Worm (Caenorhabditis elegans): ENCODE results near the gene rab-6.1.

Gene rab-6.1

ce11 chrIII:8983811-8984210 lies 21.9 kb downstream of the rab-6.1 start (continued):
- TF ChIP-seq pha-4 (GFP tag; IDR thresholded peaks at IDR 0.05) (no peak), pha-4 (tag; optimal IDR thresholded peaks at IDR 0.05) (no peak), vab-7 (GFP tag; IDR thresholded peaks at IDR 0.05) (no peak), spr-3 (GFP tag; optimal IDR thresholded peaks at IDR 0.05) (no peak), dmd-9 (GFP tag; IDR thresholded peaks at IDR 0.05) (no peak), nhr-77 (tag; optimal IDR thresholded peaks at IDR 0.05) (peak; percentile 33), ztf-11 (tag; optimal IDR thresholded peaks at IDR 0.05) (no peak), gei-8 (GFP tag; optimal IDR thresholded peaks at IDR 0.05) (no peak), dve-1 (tag; optimal IDR thresholded peaks at IDR 0.05; ENCODE audit: insufficient read depth) (peak; percentile 62), hlh-30 (tag; optimal IDR thresholded peaks at IDR 0.05; ENCODE audit: insufficient read depth) (peak; percentile 92), nhr-10 (tag; optimal IDR thresholded peaks at IDR 0.05) (peak; percentile 6), F10B5.3 (tag; optimal IDR thresholded peaks at IDR 0.05) (no peak), pqm-1 (tag; optimal IDR thresholded peaks at IDR 0.05) (no peak), nhr-11 (tag; optimal IDR thresholded peaks at IDR 0.05) (no peak), ces-1 (GFP tag; optimal IDR thresholded peaks at IDR 0.05) (no peak), attf-4 (tag; optimal IDR thresholded peaks at IDR 0.05) (no peak), nhr-48 (tag; optimal IDR thresholded peaks at IDR 0.05) (peak; percentile 27), lim-7 (GFP tag; IDR thresholded peaks at IDR 0.05) (no peak), ceh-82 (tag; optimal IDR thresholded peaks at IDR 0.05) (no peak), lin-38 (GFP tag; IDR thresholded peaks at IDR 0.05) (no peak), nhr-28 (tag; optimal IDR thresholded peaks at IDR 0.05) (peak; percentile 80), mdl-1 (tag; optimal IDR thresholded peaks at IDR 0.05) (peak; percentile 53 to 95), egl-43 (GFP tag; IDR thresholded peaks at IDR 0.05) (no peak), nhr-102 (tag; optimal IDR thresholded peaks at IDR 0.05) (no peak), ztf-7 (tag; optimal IDR thresholded peaks at IDR 0.05) (peak; percentile 7), tra-1 (GFP tag; IDR thresholded peaks at IDR 0.05) (0 out of 2 replicates have a peak, but pooled peaks have one; percentile 39), ama-1 (optimal IDR thresholded peaks at IDR 0.05) (peak; percentile 24), F37D6.2 (tag; optimal IDR thresholded peaks at IDR 0.05) (no peak), dmd-8 (GFP tag; IDR thresholded peaks at IDR 0.05) (0 out of 2 replicates have a peak, but pooled peaks have one; percentile 25), fkh-10 (GFP tag; optimal IDR thresholded peaks at IDR 0.05) (no peak)

- TF ChIP-seq ctbp-1 (GFP tag; IDR thresholded peaks at IDR 0.05) (0 out of 2 replicates have a peak, but pooled peaks have one; percentile 11), mxl-3 (GFP tag; optimal IDR thresholded peaks at IDR 0.05) (peak; percentile 6), nhr-25 (tag; optimal IDR thresholded peaks at IDR 0.05; ENCODE audit: borderline replicate concordance, insufficient read depth) (peak; percentile 41), unc-62 (GFP tag; optimal IDR thresholded peaks at IDR 0.05 in 1 of 2) (peak in 1 of 2 experiments; percentile 96), unc-62 (tag; optimal IDR thresholded peaks at IDR 0.05) (no peak), mes-2 (tag; optimal IDR thresholded peaks at IDR 0.05; ENCODE audit: poor library complexity, severe bottlenecking) (no peak), pha-4 (GFP tag; IDR thresholded peaks at IDR 0.05) (no peak), pha-4 (tag; optimal IDR thresholded peaks at IDR 0.05) (no peak), ceh-32 (tag; optimal IDR thresholded peaks at IDR 0.05; ENCODE audit: poor library complexity) (no peak), nhr-28 (tag; optimal IDR thresholded peaks at IDR 0.05) (peak; percentile 19), sdz-12 (GFP tag; optimal IDR thresholded peaks at IDR 0.05) (no peak)
Observed at ce11 chrIII:8983135-8983534, 22.6 kb downstream of the rab-6.1 start.

ce11 chrIII:8981847-8982479 lies 23.8 kb downstream of the rab-6.1 start, which contains the start of gene pde-2:
Gene pde-2, minus strand, starts transcription at chrIII:8981897.
- peak; percentile 54 for TF ChIP-seq hlh-11 (tag; optimal IDR thresholded peaks at IDR 0.05)
- no peak for TF ChIP-seq sdz-12 (GFP tag; optimal IDR thresholded peaks at IDR 0.05)
- TF ChIP-seq ceh-62 (tag; optimal IDR thresholded peaks at IDR 0.05), result no peak
- no peak for TF ChIP-seq fos-1 (tag; optimal IDR thresholded peaks at IDR 0.05)
- no peak for TF ChIP-seq lim-7 (GFP tag; IDR thresholded peaks at IDR 0.05)
- TF ChIP-seq spr-1 (tag; optimal IDR thresholded peaks at IDR 0.05), result no peak
- TF ChIP-seq F26F4.8 (GFP tag; conservative IDR thresholded peaks at IDR 0.05), result no peak
- no peak for TF ChIP-seq tag-97 (GFP tag; IDR thresholded peaks at IDR 0.05)
- TF ChIP-seq mes-2 (tag; optimal IDR thresholded peaks at IDR 0.05; ENCODE audit: poor library complexity, severe bottlenecking), result peak; percentile 41
- no peak for TF ChIP-seq ceh-28 (tag; optimal IDR thresholded peaks at IDR 0.05)
- peak in 1 of 2 experiments; percentile 9 for TF ChIP-seq hif-1 (tag; optimal IDR thresholded peaks at IDR 0.05)
- peak; percentile 62 for TF ChIP-seq mep-1 (tag; optimal IDR thresholded peaks at IDR 0.05)
- no peak for TF ChIP-seq ceh-44 (GFP tag; IDR thresholded peaks at IDR 0.05)
- peak; percentile 14 for TF ChIP-seq nhr-28 (tag; optimal IDR thresholded peaks at IDR 0.05)
- no peak for TF ChIP-seq nhr-111 (GFP tag; optimal IDR thresholded peaks at IDR 0.05)
- peak in 1 of 2 experiments; percentile 20 for TF ChIP-seq mdl-1 (tag; optimal IDR thresholded peaks at IDR 0.05)

Data from whole organism, L4 larva.